Fruit fly (Drosophila melanogaster): Measurements from ENCODE around the gene CG15059.

- TF ChIP-seq CG8478 (optimal IDR thresholded peaks at IDR 0.05) (no peak), usp (GFP tag; optimal IDR thresholded peaks at IDR 0.05) (no peak)
These were observed 15.7 kb downstream of the CG15059 start for dm6 chrX:18243376-18244272.
